Comparison of ENCODE assay signal across 5 fruit fly cellular contexts in the genomic region with DNA sequence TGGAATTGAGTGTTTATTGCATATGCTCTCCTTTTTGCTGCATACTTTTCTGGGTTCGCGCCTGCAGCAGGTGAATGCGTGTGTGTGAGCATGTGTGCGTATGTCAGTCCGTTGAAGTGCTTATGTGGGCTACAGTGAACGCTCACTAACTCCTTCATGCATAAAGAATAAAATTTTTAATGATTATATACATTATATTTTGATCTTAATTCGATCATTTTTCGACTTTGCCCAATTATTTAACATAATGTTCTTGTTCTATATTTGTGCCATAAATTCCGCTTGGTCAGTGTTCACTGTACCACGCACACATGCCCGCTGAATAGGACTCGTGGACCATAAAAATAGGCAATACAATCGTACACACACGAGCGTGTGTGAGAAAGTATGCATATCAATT.
A peak's percentile ranks its signal among the peaks of the same experiment; 100 is the strongest.
TF ChIP-seq lines count a peak whose summit lies in the region.

No protein-coding gene starts in this region.

- TF ChIP-seq CTCF in whole organism, embryonic (GFP tag; optimal IDR thresholded peaks at IDR 0.05; lab: Kevin White, UChicago), result no peak

TF ChIP-seq in whole organism, adult, 20 proteins besides CTCF, POLR2A, EP300 and RAD21:
- TF ChIP-seq CG1620 (GFP tag; optimal IDR thresholded peaks at IDR 0.05; lab: Kevin White, UChicago) (no peak), CG33017 (tag; optimal IDR thresholded peaks at IDR 0.05; lab: Kevin White, UChicago) (peak; percentile 33), Hr96 (GFP tag; optimal IDR thresholded peaks at IDR 0.05; lab: Kevin White, UChicago) (no peak), tj (GFP tag; optimal IDR thresholded peaks at IDR 0.05; lab: Kevin White, UChicago) (no peak), CG11617 (GFP tag; optimal IDR thresholded peaks at IDR 0.05; lab: Kevin White, UChicago) (no peak), CG7101 (tag; optimal IDR thresholded peaks at IDR 0.05; lab: Kevin White, UChicago) (peak; percentile 11), bab1 (GFP tag; optimal IDR thresholded peaks at IDR 0.05; lab: Kevin White, UChicago) (no peak), CG14711 (tag; optimal IDR thresholded peaks at IDR 0.05; lab: Kevin White, UChicago) (no peak), kay (GFP tag; lab: Kevin White, UChicago; ENCODE audit: borderline replicate concordance) (no peak), CG7045 (GFP tag; optimal IDR thresholded peaks at IDR 0.05; lab: Kevin White, UChicago) (peak; percentile 22), cnc (optimal IDR thresholded peaks at IDR 0.05; lab: Kevin White, UChicago) (no peak)

TF ChIP-seq in whole organism, embryonic, 481 proteins besides CTCF, POLR2A, EP300 and RAD21 (continues in another document):
- TF ChIP-seq CG12391 (tag; optimal IDR thresholded peaks at IDR 0.05; lab: Kevin White, UChicago) (no peak), phol (tag; optimal IDR thresholded peaks at IDR 0.05; lab: Kevin White, UChicago) (no peak), chif (GFP tag; optimal IDR thresholded peaks at IDR 0.05; lab: Kevin White, UChicago) (peak in 1 of 2 experiments; percentile 3), ase (GFP tag; IDR thresholded peaks at IDR 0.05; lab: Robert Waterston, UW) (no peak), CG10543 (GFP tag; optimal IDR thresholded peaks at IDR 0.05; lab: Kevin White, UChicago) (no peak), dmrt11E (tag; optimal IDR thresholded peaks at IDR 0.05; lab: Kevin White, UChicago) (no peak), CG1603 (tag; optimal IDR thresholded peaks at IDR 0.05; lab: Kevin White, UChicago) (peak; percentile 11), tin (GFP tag; optimal IDR thresholded peaks at IDR 0.05; lab: Kevin White, UChicago) (no peak), CG7839 (tag; optimal IDR thresholded peaks at IDR 0.05; lab: Kevin White, UChicago) (no peak), vvl (GFP tag; IDR thresholded peaks at IDR 0.05; lab: Robert Waterston, UW) (peak; percentile 25; the same call in 1 of the 2 replicates), CG10274 (GFP tag; optimal IDR thresholded peaks at IDR 0.05; lab: Kevin White, UChicago) (no peak), org-1 (GFP tag; optimal IDR thresholded peaks at IDR 0.05; lab: Kevin White, UChicago) (no peak), CG18476 (GFP tag; optimal IDR thresholded peaks at IDR 0.05; lab: Kevin White, UChicago) (no peak), ind (GFP tag; optimal IDR thresholded peaks at IDR 0.05; lab: Kevin White, UChicago) (no peak), Taf1 (GFP tag; IDR thresholded peaks at IDR 0.05; lab: Robert Waterston, UW) (peak; percentile 54; the same call in 1 of the 2 replicates), CG8089 (GFP tag; optimal IDR thresholded peaks at IDR 0.05; lab: Kevin White, UChicago) (no peak), gcm2 (GFP tag; optimal IDR thresholded peaks at IDR 0.05; lab: Kevin White, UChicago) (no peak), Oli (tag; optimal IDR thresholded peaks at IDR 0.05; lab: Kevin White, UChicago) (no peak), cato (GFP tag; optimal IDR thresholded peaks at IDR 0.05; lab: Kevin White, UChicago; ENCODE audit: borderline replicate concordance) (no peak)

TF ChIP-seq in whole organism, prepupa, 60 proteins besides CTCF, POLR2A, EP300 and RAD21 (continues in another document):
- peak; percentile 45 for TF ChIP-seq dsx (GFP tag; optimal IDR thresholded peaks at IDR 0.05; lab: Kevin White, UChicago; ENCODE audit: poor library complexity, severe bottlenecking)
- no peak for TF ChIP-seq CG8319 (GFP tag; optimal IDR thresholded peaks at IDR 0.05; lab: Kevin White, UChicago)
- no peak for TF ChIP-seq CG6792 (GFP tag; optimal IDR thresholded peaks at IDR 0.05; lab: Kevin White, UChicago)
- no peak for TF ChIP-seq fkh (GFP tag; optimal IDR thresholded peaks at IDR 0.05; lab: Kevin White, UChicago)
- peak; percentile 10 for TF ChIP-seq CG10669 (GFP tag; optimal IDR thresholded peaks at IDR 0.05; lab: Kevin White, UChicago)
- no peak for TF ChIP-seq pdm3 (GFP tag; optimal IDR thresholded peaks at IDR 0.05; lab: Kevin White, UChicago)
- TF ChIP-seq Eip78C (GFP tag; lab: Kevin White, UChicago), result peak; percentile 81
- peak; percentile 6 for TF ChIP-seq net (GFP tag; optimal IDR thresholded peaks at IDR 0.05; lab: Kevin White, UChicago)
- peak; percentile 65 for TF ChIP-seq CG15336 (GFP tag; IDR thresholded peaks at IDR 0.05; lab: Robert Waterston, UW)
- TF ChIP-seq CG4318 (GFP tag; optimal IDR thresholded peaks at IDR 0.05; lab: Kevin White, UChicago), result no peak
- TF ChIP-seq acj6 (GFP tag; optimal IDR thresholded peaks at IDR 0.05; lab: Kevin White, UChicago), result no peak
- TF ChIP-seq CG8119 (GFP tag; IDR thresholded peaks at IDR 0.05; lab: Robert Waterston, UW), result peak; percentile 35; the same call in 1 of the 3 replicates
- TF ChIP-seq Eip75B (GFP tag; optimal IDR thresholded peaks at IDR 0.05; lab: Kevin White, UChicago), result peak; percentile 15
- peak; percentile 60 for TF ChIP-seq Gug (GFP tag; IDR thresholded peaks at IDR 0.05; lab: Robert Waterston, UW)
- TF ChIP-seq CG11294 (GFP tag; IDR thresholded peaks at IDR 0.05; lab: Robert Waterston, UW), result 0 out of 2 replicates have a peak, but pooled peaks have one; percentile 30
- no peak for TF ChIP-seq Smox (GFP tag; optimal IDR thresholded peaks at IDR 0.05; lab: Kevin White, UChicago)
- TF ChIP-seq spab (GFP tag; optimal IDR thresholded peaks at IDR 0.05; lab: Kevin White, UChicago), result no peak
- TF ChIP-seq CG32006 (GFP tag; optimal IDR thresholded peaks at IDR 0.05; lab: Kevin White, UChicago), result peak; percentile 27
- TF ChIP-seq Ets96B (tag; optimal IDR thresholded peaks at IDR 0.05; lab: Kevin White, UChicago), result peak; percentile 1
- no peak for TF ChIP-seq salr (GFP tag; optimal IDR thresholded peaks at IDR 0.05; lab: Kevin White, UChicago)

TF ChIP-seq in whole organism, pupa, 21 proteins besides CTCF, POLR2A, EP300 and RAD21:
- TF ChIP-seq CG15710 (tag; optimal IDR thresholded peaks at IDR 0.05; lab: Kevin White, UChicago) (peak; percentile 26), CG9948 (tag; optimal IDR thresholded peaks at IDR 0.05; lab: Kevin White, UChicago) (no peak), Ets98B (GFP tag; IDR thresholded peaks at IDR 0.05; lab: Robert Waterston, UW) (peak; percentile 59), EcR (GFP tag; optimal IDR thresholded peaks at IDR 0.05; lab: Kevin White, UChicago) (no peak), Pif1B (GFP tag; optimal IDR thresholded peaks at IDR 0.05; lab: Kevin White, UChicago) (no peak), rn (GFP tag; IDR thresholded peaks at IDR 0.05; lab: Robert Waterston, UW) (no peak), CG17806 (tag; optimal IDR thresholded peaks at IDR 0.05; lab: Kevin White, UChicago) (no peak), CG13204 (GFP tag; optimal IDR thresholded peaks at IDR 0.05; lab: Kevin White, UChicago) (no peak), CG34367 (tag; optimal IDR thresholded peaks at IDR 0.05; lab: Kevin White, UChicago) (no peak), CG4496 (GFP tag; IDR thresholded peaks at IDR 0.05; lab: Robert Waterston, UW) (peak; percentile 78), Snoo (tag; optimal IDR thresholded peaks at IDR 0.05; lab: Kevin White, UChicago) (peak; percentile 33), gl (tag; optimal IDR thresholded peaks at IDR 0.05; lab: Kevin White, UChicago) (no peak), CG32121 (GFP tag; IDR thresholded peaks at IDR 0.05; lab: Robert Waterston, UW) (peak; percentile 46; the same call in 1 of the 2 replicates), fd96Ca (GFP tag; IDR thresholded peaks at IDR 0.05; lab: Robert Waterston, UW) (peak; percentile 51; the same call in 1 of the 3 replicates), CG14655 (GFP tag; optimal IDR thresholded peaks at IDR 0.05; lab: Kevin White, UChicago) (no peak), Pif1A (GFP tag; optimal IDR thresholded peaks at IDR 0.05; lab: Kevin White, UChicago) (no peak), D1 (tag; optimal IDR thresholded peaks at IDR 0.05; lab: Kevin White, UChicago) (no peak), CG8159 (tag; optimal IDR thresholded peaks at IDR 0.05; lab: Kevin White, UChicago) (peak; percentile 0), CG8301 (tag; optimal IDR thresholded peaks at IDR 0.05; lab: Kevin White, UChicago) (no peak), CG10348 (GFP tag; IDR thresholded peaks at IDR 0.05; lab: Robert Waterston, UW) (no peak), CG12605 (GFP tag; IDR thresholded peaks at IDR 0.05; lab: Robert Waterston, UW) (peak; percentile 53; the same call in 1 of the 2 replicates)

TF ChIP-seq in whole organism, wandering third instar larva, 38 proteins besides CTCF, POLR2A, EP300 and RAD21:
- TF ChIP-seq foxo (GFP tag; optimal IDR thresholded peaks at IDR 0.05; lab: Kevin White, UChicago) (peak in 1 of 2 experiments; percentile 40), Sp1 (GFP tag; optimal IDR thresholded peaks at IDR 0.05; lab: Kevin White, UChicago) (no peak), fru (GFP tag; optimal IDR thresholded peaks at IDR 0.05; lab: Kevin White, UChicago) (peak; percentile 26), HLH106 (tag; optimal IDR thresholded peaks at IDR 0.05; lab: Kevin White, UChicago) (peak; percentile 36)
